Fruit fly (Drosophila melanogaster) whole organism, prepupa: ENCODE results near the gene BNIP3.
A peak's percentile ranks its signal among the peaks of the same experiment; 100 is the strongest.

Experiments
- Blimp-1 ChIP-seq: fragments of 200-800 bp; sonication (Bioruptor generic); optimal IDR thresholded peaks from 3 replicates; lab custom pipeline; 2017; ENCODE audit warnings: missing biosample characterization, missing genetic modification characterization, mild to moderate bottlenecking, moderate library complexity, missing genetic modification reagents
- CG10631 ChIP-seq: fragments of 200-800 bp; sonication (Bioruptor generic); optimal IDR thresholded peaks from 2 replicates; lab custom pipeline; 2016; ENCODE audit warnings: missing biosample characterization, missing genetic modification characterization
- CG11294 ChIP-seq: fragments of 200-800 bp; sonication (Bioruptor generic); IDR thresholded peaks from 2 replicates; pipeline ENCODE4 v1.3.6; 2022; ENCODE audit warnings: missing biosample characterization, missing genetic modification characterization
- CG11762 ChIP-seq: fragments of 200-800 bp; sonication (Bioruptor generic); optimal IDR thresholded peaks from 3 replicates; lab custom pipeline; 2016; ENCODE audit warnings: missing biosample characterization, missing genetic modification characterization; ENCODE audit not compliant: insufficient read depth
- CG11902 ChIP-seq: fragments of 200-800 bp; sonication (Bioruptor generic); optimal IDR thresholded peaks from 3 replicates; lab custom pipeline; 2016; ENCODE audit warnings: missing biosample characterization, missing genetic modification characterization
- CG15336 ChIP-seq: fragments of 200-800 bp; sonication (Bioruptor generic); IDR thresholded peaks from 2 replicates; pipeline ENCODE4 v1.3.6; 2022; ENCODE audit warnings: missing biosample characterization, missing genetic modification characterization
- CG1621 ChIP-seq: fragments of 200-800 bp; sonication (Bioruptor generic); optimal IDR thresholded peaks from 3 replicates; lab custom pipeline; 2018; ENCODE audit warnings: missing biosample characterization, mild to moderate bottlenecking, missing genetic modification characterization
- CG3032 ChIP-seq: fragments of 200-800 bp; optimal IDR thresholded peaks from 2 replicates; lab custom pipeline; 2019; ENCODE audit warnings: missing biosample characterization, mild to moderate bottlenecking, missing genetic modification characterization, moderate library complexity
- CG32006 ChIP-seq: fragments of 200-800 bp; sonication (Bioruptor generic); optimal IDR thresholded peaks from 3 replicates; lab custom pipeline; 2017; ENCODE audit warnings: missing biosample characterization, mild to moderate bottlenecking, missing genetic modification characterization
- CG6163 ChIP-seq: fragments of 200-800 bp; sonication (Bioruptor generic); IDR thresholded peaks from 3 replicates; pipeline ENCODE4 v1.3.6; 2022; ENCODE audit warnings: missing biosample characterization, missing genetic modification characterization
- CG6276 ChIP-seq: fragments of 200-800 bp; sonication (Bioruptor generic); optimal IDR thresholded peaks from 2 replicates; lab custom pipeline; 2017; ENCODE audit warnings: missing biosample characterization, mild to moderate bottlenecking, missing genetic modification characterization
- CG6854 ChIP-seq: fragments of 200-800 bp; sonication (Bioruptor generic); optimal IDR thresholded peaks from 2 replicates; lab custom pipeline; 2017; ENCODE audit warnings: missing biosample characterization, mild to moderate bottlenecking, missing genetic modification characterization
- CG7368 ChIP-seq: fragments of 200-800 bp; sonication (Bioruptor generic); optimal IDR thresholded peaks from 3 replicates; lab custom pipeline; 2016; ENCODE audit warnings: missing biosample characterization, missing genetic modification characterization
- CG8632 ChIP-seq: fragments of 200-800 bp; sonication (Bioruptor generic); optimal IDR thresholded peaks from 3 replicates; lab custom pipeline; 2016; ENCODE audit warnings: missing biosample characterization, missing genetic modification characterization
- CG9139 ChIP-seq: fragments of 200-800 bp; sonication (Bioruptor generic); optimal IDR thresholded peaks from 3 replicates; lab custom pipeline; 2017; ENCODE audit warnings: missing biosample characterization, mild to moderate bottlenecking, missing genetic modification characterization
- Eip78C ChIP-seq: fragments of 200-800 bp; sonication (Bioruptor generic); peaks from one replicate; lab custom pipeline; 2016; ENCODE audit warnings: missing biosample characterization, missing genetic modification characterization
- Eip93F ChIP-seq: fragments of 200-800 bp; sonication (Bioruptor generic); optimal IDR thresholded peaks from 2 replicates; lab custom pipeline; 2016; ENCODE audit warnings: missing biosample characterization, mild to moderate bottlenecking, missing genetic modification characterization
- Ets96B ChIP-seq: fragments of 200-800 bp; optimal IDR thresholded peaks from 2 replicates; lab custom pipeline; 2019; ENCODE audit warnings: missing biosample characterization, mild to moderate bottlenecking, missing genetic modification characterization, moderate library complexity
- Gug ChIP-seq: fragments of 200-800 bp; sonication (Bioruptor generic); IDR thresholded peaks from 2 replicates; pipeline ENCODE4 v1.3.6; 2022; ENCODE audit warnings: missing biosample characterization, missing genetic modification characterization
- Hr38 ChIP-seq: sonication (Bioruptor generic); optimal IDR thresholded peaks from 2 replicates; lab custom pipeline; 2016; ENCODE audit warnings: missing biosample characterization, missing genetic modification characterization
- Hr4 ChIP-seq: fragments of 200-800 bp; sonication (Bioruptor generic); optimal IDR thresholded peaks from 3 replicates; lab custom pipeline; 2016; ENCODE audit warnings: missing biosample characterization, missing genetic modification characterization
- Lpt ChIP-seq: fragments of 200-800 bp; sonication (Bioruptor generic); optimal IDR thresholded peaks from 3 replicates; lab custom pipeline; 2016; ENCODE audit warnings: missing biosample characterization, missing genetic modification characterization
- Met ChIP-seq: fragments of 200-800 bp; sonication (Bioruptor generic); optimal IDR thresholded peaks from 3 replicates; lab custom pipeline; 2016; ENCODE audit warnings: missing biosample characterization, missing genetic modification characterization
- OdsH ChIP-seq: fragments of 200-800 bp; sonication (Bioruptor generic); optimal IDR thresholded peaks from 3 replicates; lab custom pipeline; 2016; ENCODE audit warnings: missing biosample characterization, missing genetic modification characterization
- Sox102F ChIP-seq: fragments of 200-800 bp; sonication (Bioruptor generic); optimal IDR thresholded peaks from 2 replicates; lab custom pipeline; 2016; ENCODE audit warnings: missing biosample characterization, mild to moderate bottlenecking, missing genetic modification characterization
- Sox14 ChIP-seq: fragments of 200-800 bp; sonication (Bioruptor generic); optimal IDR thresholded peaks from 3 replicates; lab custom pipeline; 2016; ENCODE audit warnings: missing biosample characterization, missing genetic modification characterization
- Sox15 ChIP-seq: fragments of 200-800 bp; sonication (Bioruptor generic); optimal IDR thresholded peaks from 3 replicates; lab custom pipeline; 2016; ENCODE audit warnings: missing biosample characterization, missing genetic modification characterization
- achi ChIP-seq: fragments of 200-800 bp; sonication (Bioruptor generic); optimal IDR thresholded peaks from 3 replicates; lab custom pipeline; 2016; ENCODE audit warnings: missing biosample characterization, missing genetic modification characterization
- dac ChIP-seq: fragments of 200-800 bp; sonication (Bioruptor generic); optimal IDR thresholded peaks from 2 replicates; lab custom pipeline; 2017; ENCODE audit warnings: missing biosample characterization, mild to moderate bottlenecking, missing genetic modification characterization
- fd59A ChIP-seq: fragments of 200-800 bp; sonication (Bioruptor generic); optimal IDR thresholded peaks from 2 replicates; lab custom pipeline; 2017; ENCODE audit warnings: missing biosample characterization, mild to moderate bottlenecking, missing genetic modification characterization, missing genetic modification reagents
- fkh ChIP-seq: fragments of 200-800 bp; sonication (Bioruptor generic); optimal IDR thresholded peaks from 3 replicates; lab custom pipeline; 2017; ENCODE audit warnings: missing biosample characterization, mild to moderate bottlenecking, missing genetic modification characterization, moderate library complexity
- pdm3 ChIP-seq: fragments of 200-800 bp; sonication (Bioruptor generic); optimal IDR thresholded peaks from 3 replicates; lab custom pipeline; 2016; ENCODE audit warnings: missing biosample characterization, missing genetic modification characterization
- salr ChIP-seq, 2 experiments: fragments of 200-800 bp; sonication (Bioruptor generic); optimal IDR thresholded peaks; 3 replicates each; lab custom pipeline; 2016 to 2018; ENCODE audit warnings: missing biosample characterization in 2 of 2, missing genetic modification characterization in 2 of 2, mild to moderate bottlenecking in 1 of 2
- spab ChIP-seq: fragments of 200-800 bp; sonication (Bioruptor generic); optimal IDR thresholded peaks from 2 replicates; lab custom pipeline; 2017; ENCODE audit warnings: missing biosample characterization, mild to moderate bottlenecking, missing genetic modification characterization, missing genetic modification reagents
- ss ChIP-seq, 2 experiments: fragments of 200-800 bp; sonication (Bioruptor generic); optimal IDR thresholded peaks; 2 replicates in 1 of 2; 3 replicates in 1 of 2; lab custom pipeline; 2017 to 2018; ENCODE audit warnings: mild to moderate bottlenecking in 2 of 2, missing biosample characterization in 2 of 2, missing genetic modification characterization in 2 of 2, moderate library complexity in 1 of 2
- svp ChIP-seq: fragments of 200-800 bp; sonication (Bioruptor generic); peaks from one replicate; lab custom pipeline; 2016; ENCODE audit warnings: missing biosample characterization, missing genetic modification characterization
- topi ChIP-seq: fragments of 200-800 bp; sonication (Bioruptor generic); optimal IDR thresholded peaks from 3 replicates; lab custom pipeline; 2016; ENCODE audit warnings: missing biosample characterization, missing genetic modification characterization
- vri ChIP-seq: fragments of 200-800 bp; sonication (Bioruptor generic); optimal IDR thresholded peaks from 3 replicates; lab custom pipeline; 2016; ENCODE audit warnings: missing biosample characterization, mild to moderate bottlenecking, missing genetic modification characterization

The BNIP3 gene

dm6 chr3L:20537655-20538300 is 18.6 kb upstream of the BNIP3 start:
- TF ChIP-seq CG32006 (peak; percentile 23), Sox15 (GFP tag; lab: Kevin White, UChicago) (no peak), CG6276 (GFP tag; lab: Kevin White, UChicago) (peak; percentile 0), CG11762 (no peak), pdm3 (peak; percentile 2), Eip78C (GFP tag; lab: Kevin White, UChicago) (peak; percentile 75), fkh (GFP tag; lab: Kevin White, UChicago) (peak; percentile 74), Sox102F (GFP tag; lab: Kevin White, UChicago) (no peak)

dm6 chr3L:20536919-20537318 is 17.7 kb upstream of the BNIP3 start:
- TF ChIP-seq Eip78C (GFP tag; lab: Kevin White, UChicago) (peak; percentile 31), Blimp-1 (GFP tag; lab: Kevin White, UChicago) (no peak)

- TF ChIP-seq CG11762: no peak
- no peak for TF ChIP-seq Lpt
- no peak for TF ChIP-seq salr (GFP tag; optimal IDR thresholded peaks at IDR 0.05; lab: Kevin White, UChicago)
- TF ChIP-seq Met (GFP tag; lab: Kevin White, UChicago): no peak
- TF ChIP-seq Eip78C (GFP tag; lab: Kevin White, UChicago): no peak
- TF ChIP-seq CG10631 (GFP tag; lab: Kevin White, UChicago): no peak
- no peak for TF ChIP-seq achi
Measured at dm6 chr3L:20533409-20533808, 14.2 kb upstream of the BNIP3 start, which contains the start of gene CG13250. Gene CG13250 (plus strand): TSS chr3L:20533709.

- peak; percentile 89 for TF ChIP-seq svp (GFP tag; lab: Kevin White, UChicago)
- no peak for TF ChIP-seq CG6163 (GFP tag; lab: Robert Waterston, UW)
- peak in 1 of 2 experiments; percentile 70 for TF ChIP-seq ss (GFP tag; optimal IDR thresholded peaks at IDR 0.05; lab: Kevin White, UChicago)
- no peak for TF ChIP-seq Sox14 (GFP tag; lab: Kevin White, UChicago)
- no peak for TF ChIP-seq vri
- TF ChIP-seq, all 60 proteins: peak for 2
Measured at dm6 chr3L:20531257-20531656, 12.1 kb upstream of the BNIP3 start.

- TF ChIP-seq Ets96B (no peak), Met (GFP tag; lab: Kevin White, UChicago) (no peak), CG11294 (no peak), pdm3 (no peak), Eip93F (GFP tag; lab: Kevin White, UChicago) (no peak), Hr4 (GFP tag; lab: Kevin White, UChicago) (no peak), fkh (GFP tag; lab: Kevin White, UChicago) (peak; percentile 31), Gug (no peak), CG6854 (GFP tag; lab: Kevin White, UChicago) (no peak), spab (no peak), ss (GFP tag; optimal IDR thresholded peaks at IDR 0.05; lab: Kevin White, UChicago) (peak in 1 of 2 experiments; percentile 24), CG7368 (GFP tag; lab: Kevin White, UChicago) (no peak), Sox15 (GFP tag; lab: Kevin White, UChicago) (no peak), topi (GFP tag; lab: Kevin White, UChicago) (no peak), CG11762 (no peak), CG8632 (GFP tag; lab: Kevin White, UChicago) (no peak), OdsH (GFP tag; lab: Kevin White, UChicago) (no peak), Eip78C (GFP tag; lab: Kevin White, UChicago) (peak; percentile 40), dac (no peak), CG6276 (GFP tag; lab: Kevin White, UChicago) (no peak), CG9139 (GFP tag; lab: Kevin White, UChicago) (no peak), achi (no peak), CG1621 (tag; lab: Kevin White, UChicago) (no peak), CG3032 (tag; lab: Kevin White, UChicago) (no peak), Sox14 (GFP tag; lab: Kevin White, UChicago) (no peak), CG11902 (GFP tag; lab: Kevin White, UChicago) (no peak), Blimp-1 (GFP tag; lab: Kevin White, UChicago) (no peak), svp (GFP tag; lab: Kevin White, UChicago) (peak; percentile 74), fd59A (no peak), CG15336 (GFP tag; lab: Robert Waterston, UW) (no peak), Hr38 (GFP tag; lab: Kevin White, UChicago) (no peak)
Measured at dm6 chr3L:20530347-20531177, 11.4 kb upstream of the BNIP3 start.
